Worm (Caenorhabditis elegans) whole organism, mixed stage, embryonic: Measurements from ENCODE around the gene str-130.

Experiments used
- blmp-1 ChIP-seq: fragments of 150-350 bp; optimal IDR thresholded peaks from 2 replicates; lab custom pipeline; 2014; ENCODE audit warnings: missing biosample characterization, missing genetic modification characterization
- ces-1 ChIP-seq: fragments of 150-350 bp; optimal IDR thresholded peaks from 2 replicates; lab custom pipeline; 2014; ENCODE audit warnings: missing biosample characterization, missing genetic modification reagents, missing genetic modification characterization
- elt-1 ChIP-seq: sonication (generic microtip); optimal IDR thresholded peaks from 2 replicates; lab custom pipeline; 2017; ENCODE audit warnings: missing genetic modification characterization, mild to moderate bottlenecking, missing compliant biosample characterization, antibody characterized with exemption, moderate library complexity, borderline replicate concordance; ENCODE audit not compliant: insufficient read depth
- flh-1 ChIP-seq: fragments of 200-800 bp; sonication (Bioruptor generic); optimal IDR thresholded peaks from 2 replicates; lab custom pipeline; 2018; ENCODE audit warnings: mild to moderate bottlenecking, missing genetic modification characterization, moderate library complexity, missing compliant biosample characterization
- lin-32 ChIP-seq: fragments of 200-800 bp; sonication (Bioruptor generic); optimal IDR thresholded peaks from 2 replicates; lab custom pipeline; 2018; ENCODE audit warnings: mild to moderate bottlenecking, missing genetic modification characterization, missing compliant biosample characterization
- mls-2 ChIP-seq: sonication (generic microtip); optimal IDR thresholded peaks from 2 replicates; lab custom pipeline; 2016; ENCODE audit warnings: mild to moderate bottlenecking, missing genetic modification characterization, moderate library complexity, missing compliant biosample characterization
- unc-62 ChIP-seq: fragments of 150-350 bp; optimal IDR thresholded peaks from 2 replicates; lab custom pipeline; 2014; ENCODE audit warnings: missing biosample characterization, missing genetic modification reagents, missing genetic modification characterization
- ztf-11 ChIP-seq: fragments of 150-350 bp; optimal IDR thresholded peaks from 2 replicates; lab custom pipeline; 2014; ENCODE audit warnings: missing biosample characterization, missing genetic modification characterization

DNA sequence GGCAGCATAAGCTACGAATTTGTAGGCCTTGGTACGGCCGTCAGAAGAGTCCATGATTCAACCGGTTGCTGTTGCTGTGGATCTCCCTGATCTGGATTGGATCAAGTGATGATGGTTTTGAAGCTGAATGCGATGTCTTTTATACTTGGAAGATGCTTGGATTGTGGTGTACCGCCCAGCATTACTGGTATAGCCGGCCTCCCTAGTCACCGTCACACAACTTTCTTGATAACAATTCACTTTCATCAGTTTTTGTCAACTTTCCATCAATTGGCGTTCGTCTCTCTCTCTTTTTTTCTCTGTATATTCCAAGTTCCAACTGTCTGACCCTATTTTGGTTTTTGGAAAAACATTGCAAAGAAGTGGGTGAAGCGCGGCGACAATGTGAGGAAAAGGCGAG is 39.7 kb downstream of the str-130 start, which contains the start of gene col-43:
- TF ChIP-seq elt-1 (tag; lab: Kevin White, UChicago) (no peak), unc-62 (GFP tag; lab: Kevin White, UChicago) (no peak), flh-1 (GFP tag; lab: Kevin White, UChicago) (no peak), blmp-1 (tag; lab: Kevin White, UChicago) (no peak), mls-2 (tag; lab: Kevin White, UChicago) (no peak), lin-32 (GFP tag; lab: Kevin White, UChicago) (no peak), ces-1 (no peak), ztf-11 (tag; lab: Kevin White, UChicago) (no peak)
